Worm (Caenorhabditis elegans): ENCODE results near the gene eyg-1.

DNA sequence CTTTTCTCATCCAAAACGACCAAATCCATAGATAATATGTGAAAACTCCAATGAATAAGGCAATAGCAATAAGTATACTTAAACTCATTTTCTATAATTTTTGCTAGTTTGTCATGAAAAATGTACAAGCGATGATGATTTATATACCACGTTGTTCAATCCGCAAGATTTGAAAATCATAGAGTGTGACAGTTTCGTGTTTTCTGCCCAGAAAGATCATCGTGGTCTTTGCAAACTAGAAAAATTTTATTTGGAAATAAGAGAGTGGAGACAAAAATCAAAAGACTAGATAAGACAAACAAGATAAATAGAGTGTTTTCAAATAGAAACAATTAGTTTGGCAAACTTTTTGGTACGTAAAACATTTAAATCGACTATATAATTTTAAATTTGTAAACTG lies 34.6 kb downstream of the eyg-1 start, which contains the start of gene cyp-13A3:
- TF ChIP-seq ama-1 (optimal IDR thresholded peaks at IDR 0.05): no peak
- no peak for TF ChIP-seq egl-27 (tag; optimal IDR thresholded peaks at IDR 0.05)
- no peak for TF ChIP-seq elt-1 (tag; optimal IDR thresholded peaks at IDR 0.05)
- no peak for TF ChIP-seq blmp-1 (tag; optimal IDR thresholded peaks at IDR 0.05; ENCODE audit: insufficient read depth)
- TF ChIP-seq elt-3 (tag; optimal IDR thresholded peaks at IDR 0.05): no peak
- TF ChIP-seq ztf-4 (tag; optimal IDR thresholded peaks at IDR 0.05): no peak
- TF ChIP-seq nhr-129 (tag; optimal IDR thresholded peaks at IDR 0.05): no peak
- no peak for TF ChIP-seq unc-39 (tag; optimal IDR thresholded peaks at IDR 0.05)
- TF ChIP-seq nhr-77 (tag; optimal IDR thresholded peaks at IDR 0.05): no peak
- no peak for TF ChIP-seq snpc-4 (tag; optimal IDR thresholded peaks at IDR 0.05)
- no peak for TF ChIP-seq sma-9 (GFP tag; optimal IDR thresholded peaks at IDR 0.05)
- TF ChIP-seq sma-9 (tag; optimal IDR thresholded peaks at IDR 0.05): no peak
- TF ChIP-seq nhr-237 (tag; optimal IDR thresholded peaks at IDR 0.05): no peak
- no peak for TF ChIP-seq fos-1 (tag; optimal IDR thresholded peaks at IDR 0.05)
- TF ChIP-seq ztf-11 (tag; optimal IDR thresholded peaks at IDR 0.05): no peak

All from whole organism, L2 larva.